Fruit fly (Drosophila melanogaster): ENCODE results near the gene baz.

baz gene

DNA sequence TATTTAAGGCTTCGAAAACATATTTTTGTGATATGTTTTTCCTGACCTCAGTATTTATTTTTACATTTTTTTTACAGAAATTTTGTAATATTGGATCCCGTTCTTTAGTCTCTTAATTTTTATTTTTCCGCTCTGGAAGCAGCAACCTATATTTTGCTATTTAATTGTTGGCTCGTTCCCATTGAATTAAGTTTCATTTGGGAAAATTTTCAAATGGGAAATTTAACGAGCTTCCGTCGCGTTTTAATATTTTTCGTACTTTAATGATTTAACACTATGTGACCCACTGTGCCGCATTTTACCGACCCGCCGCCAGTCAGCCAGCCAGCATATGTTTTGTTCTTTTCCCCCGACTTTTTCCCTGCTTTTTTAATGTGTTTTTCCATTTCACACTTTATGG is 48.5 kb upstream of the baz start (continued):
- TF ChIP-seq bsh (GFP tag; optimal IDR thresholded peaks at IDR 0.05) (peak in 1 of 2 experiments; percentile 17), CG14667 (GFP tag; IDR thresholded peaks at IDR 0.05) (no peak), Awh (GFP tag; IDR thresholded peaks at IDR 0.05) (no peak), CG34376 (GFP tag; optimal IDR thresholded peaks at IDR 0.05) (no peak), CG30403 (GFP tag; optimal IDR thresholded peaks at IDR 0.05) (peak; percentile 8), CG7928 (GFP tag; optimal IDR thresholded peaks at IDR 0.05) (no peak), Med (GFP tag) (peak; percentile 51), CG11504 (tag; optimal IDR thresholded peaks at IDR 0.05) (peak; percentile 7), Lim3 (GFP tag; IDR thresholded peaks at IDR 0.05) (no peak), eve (GFP tag; optimal IDR thresholded peaks at IDR 0.05) (peak in 1 of 2 experiments; percentile 4), hth (optimal IDR thresholded peaks at IDR 0.05) (no peak), lola (GFP tag; optimal IDR thresholded peaks at IDR 0.05) (peak in 1 of 3 experiments; percentile 6), slou (GFP tag; optimal IDR thresholded peaks at IDR 0.05) (no peak), CG2120 (GFP tag; optimal IDR thresholded peaks at IDR 0.05) (no peak), cato (GFP tag; optimal IDR thresholded peaks at IDR 0.05; ENCODE audit: borderline replicate concordance) (no peak), gfzf (GFP tag; optimal IDR thresholded peaks at IDR 0.05) (no peak), CG3163 (GFP tag; optimal IDR thresholded peaks at IDR 0.05) (no peak), peb (GFP tag; IDR thresholded peaks at IDR 0.05) (no peak), CG18599 (GFP tag; optimal IDR thresholded peaks at IDR 0.05) (no peak), nmo (GFP tag; optimal IDR thresholded peaks at IDR 0.05) (peak; percentile 16)

DNA sequence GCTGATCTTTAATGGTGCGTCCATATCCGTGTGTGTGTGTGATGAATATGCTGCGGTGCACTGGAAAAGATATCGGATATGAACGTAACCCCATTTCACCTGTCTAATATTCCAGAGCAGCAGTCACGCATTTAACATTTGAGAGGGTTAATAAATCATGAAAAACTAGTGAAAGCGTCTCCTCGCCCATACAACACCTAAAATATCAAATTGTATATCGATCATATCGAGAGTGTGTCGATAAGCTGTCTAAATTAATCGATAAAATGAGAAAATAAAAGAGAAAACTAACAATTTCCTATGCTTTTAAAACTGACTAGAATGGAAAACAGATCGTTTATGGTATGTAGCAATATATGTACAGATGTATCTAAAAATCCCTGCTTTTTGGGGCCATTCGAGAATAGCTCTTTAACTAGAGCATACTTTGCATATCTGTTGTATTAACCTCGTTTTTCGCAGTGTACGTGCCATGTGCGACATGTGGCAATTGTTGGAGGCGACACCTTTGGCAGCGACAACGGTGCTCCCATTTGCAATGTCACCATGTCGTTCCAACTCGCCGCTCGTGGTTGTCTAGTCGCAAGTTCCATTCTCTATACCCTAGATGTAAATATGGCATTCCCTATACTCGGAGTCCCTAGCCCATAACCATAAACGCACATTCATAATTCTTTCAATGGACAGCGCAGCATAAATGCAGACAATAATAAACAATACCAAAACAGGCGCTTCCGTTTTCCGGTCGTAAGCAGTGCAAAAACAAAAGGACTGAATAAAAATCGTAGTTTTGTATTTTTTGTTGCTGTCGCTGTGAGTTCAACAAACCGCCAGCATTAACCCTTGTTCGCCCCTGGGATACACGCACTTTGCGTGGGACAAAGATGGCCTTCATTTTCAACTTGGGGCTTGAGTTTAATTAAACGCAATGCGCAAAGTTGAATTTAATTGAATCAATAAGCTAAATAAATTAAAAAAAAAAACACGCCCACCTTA is 47.5 kb upstream of the baz start:
- TF ChIP-seq bbx (GFP tag; IDR thresholded peaks at IDR 0.05; ENCODE audit: partially characterized antibody) (no peak), Ptx1 (GFP tag; IDR thresholded peaks at IDR 0.05) (no peak), tna (GFP tag; IDR thresholded peaks at IDR 0.05; ENCODE audit: partially characterized antibody) (no peak), Myb (GFP tag; optimal IDR thresholded peaks at IDR 0.05) (no peak), Med (GFP tag) (peak; percentile 36), org-1 (GFP tag; optimal IDR thresholded peaks at IDR 0.05) (no peak), Aef1 (GFP tag; IDR thresholded peaks at IDR 0.05) (no peak), CG5953 (GFP tag; IDR thresholded peaks at IDR 0.05) (no peak), Spps (tag; optimal IDR thresholded peaks at IDR 0.05) (no peak), CG31441 (GFP tag; IDR thresholded peaks at IDR 0.05) (no peak), Deaf1 (tag; optimal IDR thresholded peaks at IDR 0.05) (no peak), CG2199 (GFP tag; IDR thresholded peaks at IDR 0.05) (0 out of 3 replicates have a peak, but pooled peaks have one; percentile 42), CG10274 (GFP tag; optimal IDR thresholded peaks at IDR 0.05) (no peak), sqz (GFP tag; optimal IDR thresholded peaks at IDR 0.05) (no peak), CG18011 (GFP tag; optimal IDR thresholded peaks at IDR 0.05) (no peak), maf-S (GFP tag; optimal IDR thresholded peaks at IDR 0.05) (no peak), CG9876 (GFP tag; optimal IDR thresholded peaks at IDR 0.05) (no peak), phol (tag; optimal IDR thresholded peaks at IDR 0.05) (peak; percentile 49), otp (GFP tag; IDR thresholded peaks at IDR 0.05) (no peak), CG18262 (tag; optimal IDR thresholded peaks at IDR 0.05) (peak; percentile 31), CG11504 (tag; optimal IDR thresholded peaks at IDR 0.05) (peak; percentile 31), tio (GFP tag; optimal IDR thresholded peaks at IDR 0.05) (peak; percentile 16), her (GFP tag; optimal IDR thresholded peaks at IDR 0.05) (no peak), CG9437 (GFP tag; optimal IDR thresholded peaks at IDR 0.05) (peak; percentile 16), tin (GFP tag; optimal IDR thresholded peaks at IDR 0.05) (peak; percentile 2), CG12219 (GFP tag; optimal IDR thresholded peaks at IDR 0.05) (no peak), CG14860 (GFP tag; IDR thresholded peaks at IDR 0.05; ENCODE audit: partially characterized antibody) (no peak), HLH4C (GFP tag; IDR thresholded peaks at IDR 0.05; ENCODE audit: partially characterized antibody) (no peak), onecut (GFP tag; IDR thresholded peaks at IDR 0.05) (no peak), Asciz (GFP tag; optimal IDR thresholded peaks at IDR 0.05) (no peak)

Data from whole organism, embryonic.